Fruit fly (Drosophila melanogaster): Measurements from ENCODE around the gene CG14722.

Gene CG14722

dm6 chr3R:11773325-11773998 lies 31.8 kb downstream of the CG14722 start (continued):
- TF ChIP-seq tup (GFP tag; optimal IDR thresholded peaks at IDR 0.05): no peak
- no peak for TF ChIP-seq CG8388 (GFP tag; optimal IDR thresholded peaks at IDR 0.05)
- no peak for TF ChIP-seq CG1024 (GFP tag; IDR thresholded peaks at IDR 0.05)
- no peak for TF ChIP-seq Jarid2 (GFP tag; optimal IDR thresholded peaks at IDR 0.05)
- 0 out of 2 replicates have a peak, but pooled peaks have one; percentile 5 for TF ChIP-seq Xrp1 (GFP tag; IDR thresholded peaks at IDR 0.05)
- no peak for TF ChIP-seq luna (GFP tag; optimal IDR thresholded peaks at IDR 0.05)
- TF ChIP-seq yki (optimal IDR thresholded peaks at IDR 0.05): peak; percentile 97
- TF ChIP-seq crol (GFP tag; IDR thresholded peaks at IDR 0.05): peak; percentile 70
- no peak for TF ChIP-seq CG5180 (GFP tag; optimal IDR thresholded peaks at IDR 0.05)
- no peak for TF ChIP-seq ara (GFP tag; IDR thresholded peaks at IDR 0.05)
- TF ChIP-seq CG6765 (GFP tag; optimal IDR thresholded peaks at IDR 0.05): no peak
- TF ChIP-seq gcm2 (GFP tag; optimal IDR thresholded peaks at IDR 0.05): no peak
- 0 out of 3 replicates have a peak, but pooled peaks have one; percentile 43 for TF ChIP-seq Doc3 (GFP tag; IDR thresholded peaks at IDR 0.05; ENCODE audit: partially characterized antibody)
- TF ChIP-seq dimm (GFP tag; IDR thresholded peaks at IDR 0.05): no peak
- no peak for TF ChIP-seq maf-S (GFP tag; optimal IDR thresholded peaks at IDR 0.05)
- no peak for TF ChIP-seq bigmax (GFP tag; optimal IDR thresholded peaks at IDR 0.05)
- TF ChIP-seq NC2β (GFP tag; optimal IDR thresholded peaks at IDR 0.05): no peak
- no peak for TF ChIP-seq sqz (GFP tag; optimal IDR thresholded peaks at IDR 0.05)
- no peak for TF ChIP-seq CG10209 (GFP tag; optimal IDR thresholded peaks at IDR 0.05)
- no peak for TF ChIP-seq CG7745 (tag; optimal IDR thresholded peaks at IDR 0.05)
- no peak for TF ChIP-seq CG18599 (GFP tag; optimal IDR thresholded peaks at IDR 0.05)
- 0 out of 2 replicates have a peak, but pooled peaks have one; percentile 12 for TF ChIP-seq rib (GFP tag; IDR thresholded peaks at IDR 0.05)
- no peak for TF ChIP-seq CG15601 (tag; optimal IDR thresholded peaks at IDR 0.05)
- TF ChIP-seq cg (GFP tag; optimal IDR thresholded peaks at IDR 0.05): peak; percentile 91
- peak; percentile 94 for TF ChIP-seq CG2199 (GFP tag; IDR thresholded peaks at IDR 0.05)
- TF ChIP-seq Hey (tag; optimal IDR thresholded peaks at IDR 0.05): no peak
- no peak for TF ChIP-seq da (GFP tag; optimal IDR thresholded peaks at IDR 0.05)
- TF ChIP-seq CG8944 (GFP tag; optimal IDR thresholded peaks at IDR 0.05): no peak
- TF ChIP-seq CG8478 (optimal IDR thresholded peaks at IDR 0.05): peak; percentile 73
- TF ChIP-seq sug (tag; optimal IDR thresholded peaks at IDR 0.05): no peak
- TF ChIP-seq CkIIα-i1 (GFP tag; IDR thresholded peaks at IDR 0.05): no peak
- no peak for TF ChIP-seq C15 (GFP tag; IDR thresholded peaks at IDR 0.05)
- no peak for TF ChIP-seq Nf-YC (tag; optimal IDR thresholded peaks at IDR 0.05)
- no peak for TF ChIP-seq dm (GFP tag; optimal IDR thresholded peaks at IDR 0.05)
- no peak for TF ChIP-seq Ssrp (tag; optimal IDR thresholded peaks at IDR 0.05)
- TF ChIP-seq ro (GFP tag; IDR thresholded peaks at IDR 0.05): no peak
- TF ChIP-seq CG12299 (tag; optimal IDR thresholded peaks at IDR 0.05): peak; percentile 2
- no peak for TF ChIP-seq CG18011 (GFP tag; optimal IDR thresholded peaks at IDR 0.05)
- TF ChIP-seq Opbp (GFP tag; IDR thresholded peaks at IDR 0.05; ENCODE audit: partially characterized antibody): peak; percentile 46; the same call in 1 of the 3 replicates
- no peak for TF ChIP-seq jigr1 (GFP tag; IDR thresholded peaks at IDR 0.05)
- TF ChIP-seq Tbp (GFP tag; optimal IDR thresholded peaks at IDR 0.05): peak; percentile 68
- TF ChIP-seq amos (GFP tag; IDR thresholded peaks at IDR 0.05; ENCODE audit: partially characterized antibody): no peak
- no peak for TF ChIP-seq zen (tag; optimal IDR thresholded peaks at IDR 0.05)
- TF ChIP-seq hth (optimal IDR thresholded peaks at IDR 0.05): no peak
- no peak for TF ChIP-seq Xbp1 (GFP tag; optimal IDR thresholded peaks at IDR 0.05)
- TF ChIP-seq CG11696 (GFP tag; IDR thresholded peaks at IDR 0.05): peak; percentile 41; the same call in 1 of the 2 replicates
- TF ChIP-seq bbx (GFP tag; IDR thresholded peaks at IDR 0.05; ENCODE audit: partially characterized antibody): no peak
- TF ChIP-seq CG13424 (tag; optimal IDR thresholded peaks at IDR 0.05): no peak
- no peak for TF ChIP-seq CG15011 (GFP tag; optimal IDR thresholded peaks at IDR 0.05)
- no peak for TF ChIP-seq danr (GFP tag; IDR thresholded peaks at IDR 0.05)
- TF ChIP-seq HLH3B (GFP tag; IDR thresholded peaks at IDR 0.05): no peak
